Worm (Caenorhabditis elegans) whole organism, L1 larva: Measurements from ENCODE around the gene ZK287.1.

Experiments used
- aha-1 ChIP-seq: fragments of 150-350 bp; optimal IDR thresholded peaks from 2 replicates; lab custom pipeline; 2014; ENCODE audit warnings: missing biosample characterization, missing genetic modification characterization
- ces-1 ChIP-seq: fragments of 150-350 bp; optimal IDR thresholded peaks from 2 replicates; lab custom pipeline; 2014; ENCODE audit warnings: missing biosample characterization, missing genetic modification reagents, missing genetic modification characterization
- efl-1 ChIP-seq, 4 experiments: fragments of 150-350 bp; optimal IDR thresholded peaks in 3 of 4; peaks in 1 of 4; 1 replicate in 1 of 4; 2 replicates in 3 of 4; lab custom pipeline; 2014; ENCODE audit warnings: missing biosample characterization in 2 of 4, missing genetic modification characterization in 2 of 4, missing genetic modification reagents in 2 of 4
- lin-13 ChIP-seq: fragments of 150-350 bp; optimal IDR thresholded peaks from 2 replicates; lab custom pipeline; 2014; ENCODE audit warnings: missing biosample characterization, missing genetic modification reagents, missing genetic modification characterization
- lsy-2 ChIP-seq, 2 experiments: fragments of 150-350 bp; optimal IDR thresholded peaks; 2 replicates each; lab custom pipeline; 2014; ENCODE audit warnings: missing biosample characterization in 2 of 2, missing genetic modification characterization in 2 of 2
- nhr-76 ChIP-seq: sonication (generic microtip); optimal IDR thresholded peaks from 2 replicates; lab custom pipeline; 2017; ENCODE audit warnings: missing biosample characterization, missing genetic modification characterization
- sptf-1 ChIP-seq: fragments of 150-350 bp; optimal IDR thresholded peaks from 2 replicates; lab custom pipeline; 2014; ENCODE audit warnings: missing biosample characterization, missing genetic modification characterization

DNA sequence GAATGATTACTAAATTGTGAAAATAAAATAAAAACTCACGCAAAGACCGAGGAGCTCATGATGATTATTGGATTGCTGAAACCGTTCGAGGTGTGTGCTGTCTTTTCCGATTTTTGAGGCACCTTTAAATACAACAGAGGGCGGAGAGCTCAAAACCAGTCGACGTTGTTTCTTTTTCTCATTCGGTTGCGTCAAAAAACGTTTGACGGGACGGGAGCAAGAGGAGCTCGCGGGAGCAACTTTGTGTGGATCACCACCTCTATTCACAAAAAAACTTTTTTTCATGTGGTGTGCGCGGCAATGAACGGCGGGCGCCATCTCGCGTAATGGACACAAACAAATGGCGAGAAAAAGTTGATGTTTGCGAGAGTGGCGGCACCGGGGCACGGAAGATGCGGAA, 37.4 kb upstream of the ZK287.1 start, which contains the start of gene idpc-3:
- no peak for TF ChIP-seq nhr-76 (tag; lab: Kevin White, UChicago)
- TF ChIP-seq lin-13 (GFP tag; lab: Kevin White, UChicago), result no peak
- no peak for TF ChIP-seq efl-1 (optimal IDR thresholded peaks at IDR 0.05; lab: Kevin White, UChicago)
- TF ChIP-seq efl-1 (GFP tag; optimal IDR thresholded peaks at IDR 0.05 in 1 of 2; lab: Kevin White, UChicago), result peak in 1 of 2 experiments; percentile 21
- no peak for TF ChIP-seq aha-1 (tag; lab: Kevin White, UChicago)
- TF ChIP-seq ces-1 (GFP tag; lab: Kevin White, UChicago), result no peak
- no peak for TF ChIP-seq sptf-1 (tag; lab: Kevin White, UChicago)
- no peak for TF ChIP-seq lsy-2 (tag; optimal IDR thresholded peaks at IDR 0.05; lab: Kevin White, UChicago)
